Worm (Caenorhabditis elegans) whole organism, mixed stage, embryonic: Measurements from ENCODE around the gene dec-7.

Experiments used
- M03D4.4 ChIP-seq: sonication (generic microtip); optimal IDR thresholded peaks from 2 replicates; lab custom pipeline; 2017; ENCODE audit warnings: mild to moderate bottlenecking, missing genetic modification characterization, missing compliant biosample characterization
- bed-3 ChIP-seq: fragments of 200-800 bp; sonication (Bioruptor generic); optimal IDR thresholded peaks from 3 replicates; lab custom pipeline; 2018; ENCODE audit warnings: mild to moderate bottlenecking, missing genetic modification characterization, moderate library complexity, missing compliant biosample characterization
- ceh-43 ChIP-seq: fragments of 200-800 bp; sonication (Bioruptor generic); optimal IDR thresholded peaks from 2 replicates; lab custom pipeline; 2018; ENCODE audit warnings: mild to moderate bottlenecking, missing genetic modification characterization, moderate library complexity, missing compliant biosample characterization
- ces-1 ChIP-seq: fragments of 150-350 bp; optimal IDR thresholded peaks from 2 replicates; lab custom pipeline; 2014; ENCODE audit warnings: missing biosample characterization, missing genetic modification reagents, missing genetic modification characterization
- cnd-1 ChIP-seq: fragments of 200-800 bp; sonication (Bioruptor generic); optimal IDR thresholded peaks from 2 replicates; lab custom pipeline; 2018; ENCODE audit warnings: mild to moderate bottlenecking, missing genetic modification characterization, missing compliant biosample characterization
- elt-1 ChIP-seq: sonication (generic microtip); optimal IDR thresholded peaks from 2 replicates; lab custom pipeline; 2017; ENCODE audit warnings: missing genetic modification characterization, mild to moderate bottlenecking, missing compliant biosample characterization, antibody characterized with exemption, moderate library complexity, borderline replicate concordance; ENCODE audit not compliant: insufficient read depth
- flh-1 ChIP-seq: fragments of 200-800 bp; sonication (Bioruptor generic); optimal IDR thresholded peaks from 2 replicates; lab custom pipeline; 2018; ENCODE audit warnings: mild to moderate bottlenecking, missing genetic modification characterization, moderate library complexity, missing compliant biosample characterization
- hlh-1 ChIP-seq: fragments of 150-350 bp; optimal IDR thresholded peaks from 2 replicates; lab custom pipeline; 2014; ENCODE audit warnings: missing biosample characterization, missing genetic modification reagents, missing genetic modification characterization
- lin-13 ChIP-seq: fragments of 150-350 bp; optimal IDR thresholded peaks from 2 replicates; lab custom pipeline; 2014; ENCODE audit warnings: missing biosample characterization, missing genetic modification characterization
- lsy-2 ChIP-seq: fragments of 150-350 bp; optimal IDR thresholded peaks from 2 replicates; lab custom pipeline; 2014; ENCODE audit warnings: missing biosample characterization, missing genetic modification characterization
- mab-5 ChIP-seq: fragments of 150-350 bp; optimal IDR thresholded peaks from 2 replicates; lab custom pipeline; 2014; ENCODE audit warnings: missing biosample characterization, missing genetic modification characterization
- nhr-237 ChIP-seq: fragments of 150-350 bp; optimal IDR thresholded peaks from 2 replicates; lab custom pipeline; 2014; ENCODE audit warnings: missing biosample characterization, missing genetic modification characterization
- pha-4 ChIP-seq: fragments of 150-350 bp; optimal IDR thresholded peaks from 2 replicates; lab custom pipeline; 2018; ENCODE audit warnings: missing biosample characterization, missing genetic modification reagents, missing genetic modification characterization
- snpc-4 ChIP-seq: fragments of 150-350 bp; optimal IDR thresholded peaks from 2 replicates; lab custom pipeline; 2014; ENCODE audit warnings: missing biosample characterization, missing genetic modification characterization
- sptf-1 ChIP-seq: sonication (generic microtip); optimal IDR thresholded peaks from 2 replicates; lab custom pipeline; 2017; ENCODE audit warnings: mild to moderate bottlenecking, missing genetic modification characterization, moderate library complexity, missing compliant biosample characterization
- unc-120 ChIP-seq: sonication (generic microtip); optimal IDR thresholded peaks from 2 replicates; lab custom pipeline; 2017; ENCODE audit warnings: missing genetic modification characterization, missing compliant biosample characterization; ENCODE audit not compliant: poor library complexity, severe bottlenecking
- unc-39 ChIP-seq: fragments of 150-350 bp; optimal IDR thresholded peaks from 2 replicates; lab custom pipeline; 2014; ENCODE audit warnings: missing biosample characterization, missing genetic modification characterization
- unc-62 ChIP-seq: fragments of 150-350 bp; optimal IDR thresholded peaks from 2 replicates; lab custom pipeline; 2014; ENCODE audit warnings: missing biosample characterization, missing genetic modification reagents, missing genetic modification characterization
- ztf-11 ChIP-seq: fragments of 150-350 bp; optimal IDR thresholded peaks from 2 replicates; lab custom pipeline; 2014; ENCODE audit warnings: missing biosample characterization, missing genetic modification characterization

Gene dec-7

ce11 chrIII:9986827-9987429 lies 54.7 kb downstream of the dec-7 start, which contains the start of gene C05B5.12:
Gene C05B5.12 (plus strand): TSS chrIII:9987379.
- TF ChIP-seq mab-5 (tag; lab: Kevin White, UChicago), result peak; percentile 7
- no peak for TF ChIP-seq sptf-1 (tag; lab: Kevin White, UChicago)
- TF ChIP-seq ztf-11 (tag; lab: Kevin White, UChicago), result no peak
- no peak for TF ChIP-seq unc-39 (tag; lab: Kevin White, UChicago)
- no peak for TF ChIP-seq cnd-1
- TF ChIP-seq snpc-4 (tag; lab: Kevin White, UChicago), result no peak
- TF ChIP-seq ceh-43 (GFP tag; lab: Kevin White, UChicago), result no peak
- no peak for TF ChIP-seq nhr-237 (tag; lab: Kevin White, UChicago)
- TF ChIP-seq unc-62 (GFP tag; lab: Kevin White, UChicago), result peak; percentile 81
- TF ChIP-seq hlh-1, result peak; percentile 92
- peak; percentile 88 for TF ChIP-seq unc-120 (tag; lab: Kevin White, UChicago)
- TF ChIP-seq lin-13 (tag; lab: Kevin White, UChicago), result no peak
- TF ChIP-seq bed-3, result no peak
- TF ChIP-seq elt-1 (tag; lab: Kevin White, UChicago), result no peak

- no peak for TF ChIP-seq flh-1
- no peak for TF ChIP-seq pha-4 (tag; lab: Kevin White, UChicago)
- no peak for TF ChIP-seq unc-120 (tag; lab: Kevin White, UChicago)
- no peak for TF ChIP-seq M03D4.4
- no peak for TF ChIP-seq lsy-2 (tag; lab: Kevin White, UChicago)
- no peak for TF ChIP-seq ceh-43 (GFP tag; lab: Kevin White, UChicago)
- TF ChIP-seq snpc-4 (tag; lab: Kevin White, UChicago), result no peak
- no peak for TF ChIP-seq sptf-1 (tag; lab: Kevin White, UChicago)
- TF ChIP-seq nhr-237 (tag; lab: Kevin White, UChicago), result no peak
- TF ChIP-seq ces-1 (GFP tag; lab: Kevin White, UChicago), result no peak
- TF ChIP-seq, all 35 proteins: peak for 0
Measured at ce11 chrIII:9988352-9988751, 56.2 kb downstream of the dec-7 start, which contains the start of gene C05B5.1. Gene C05B5.1 (minus strand): TSS chrIII:9988452.
